Worm (Caenorhabditis elegans): ENCODE data around the gene Y37A1B.4.

- TF ChIP-seq pes-1 (GFP tag; IDR thresholded peaks at IDR 0.05) (no peak), ama-1 (optimal IDR thresholded peaks at IDR 0.05) (no peak), ceh-13 (GFP tag; optimal IDR thresholded peaks at IDR 0.05) (no peak), tra-4 (tag; optimal IDR thresholded peaks at IDR 0.05) (no peak), tbx-37 (GFP tag; conservative IDR thresholded peaks at IDR 0.05) (no peak), scrt-1 (GFP tag; IDR thresholded peaks at IDR 0.05) (no peak), F13C5.2 (tag; optimal IDR thresholded peaks at IDR 0.05) (no peak), B0310.2 (tag; optimal IDR thresholded peaks at IDR 0.05) (no peak), hmbx-1 (tag; optimal IDR thresholded peaks at IDR 0.05) (no peak), ets-7 (tag; optimal IDR thresholded peaks at IDR 0.05) (no peak)
Measured at ce11 chrIV:14070992-14071289, 10.4 kb upstream of the Y37A1B.4 start.
